Fruit fly (Drosophila melanogaster) whole organism, embryonic: ENCODE results near the gene Jhbp16.

Source experiments
- Atf-2 ChIP-seq: fragments of 200-800 bp; sonication (Bioruptor generic); optimal IDR thresholded peaks from 2 replicates; lab custom pipeline; 2016; ENCODE audit warnings: missing biosample characterization, missing genetic modification characterization
- C15 ChIP-seq: fragments of 200-800 bp; sonication (Bioruptor generic); IDR thresholded peaks from 3 replicates; pipeline ENCODE4 v1.3.6; 2022; ENCODE audit warnings: missing biosample characterization, missing genetic modification characterization
- CG13424 ChIP-seq: fragments of 200-800 bp; sonication (Bioruptor generic); optimal IDR thresholded peaks from 2 replicates; lab custom pipeline; 2019; ENCODE audit warnings: missing biosample characterization, mild to moderate bottlenecking, missing genetic modification characterization, moderate library complexity
- CG13894 ChIP-seq: fragments of 200-800 bp; sonication (Bioruptor generic); optimal IDR thresholded peaks from 3 replicates; lab custom pipeline; 2018; ENCODE audit warnings: missing biosample characterization, mild to moderate bottlenecking, missing genetic modification characterization, moderate library complexity
- CG18599 ChIP-seq: fragments of 200-800 bp; sonication (Bioruptor generic); optimal IDR thresholded peaks from 3 replicates; lab custom pipeline; 2017; ENCODE audit warnings: missing biosample characterization, missing genetic modification characterization, mild to moderate bottlenecking, moderate library complexity, missing genetic modification reagents
- Nf-YB ChIP-seq: fragments of 200-800 bp; sonication (Bioruptor generic); optimal IDR thresholded peaks from 3 replicates; lab custom pipeline; 2019; ENCODE audit warnings: missing biosample characterization, mild to moderate bottlenecking, missing genetic modification characterization, moderate library complexity
- Optix ChIP-seq: fragments of 200-800 bp; sonication (Bioruptor generic); IDR thresholded peaks from 3 replicates; pipeline ENCODE4 v1.3.6; 2022; ENCODE audit warnings: missing biosample characterization, missing genetic modification characterization
- Sox102F ChIP-seq: fragments of 200-800 bp; sonication (Bioruptor generic); optimal IDR thresholded peaks from 2 replicates; lab custom pipeline; 2018; ENCODE audit warnings: missing biosample characterization, mild to moderate bottlenecking, missing genetic modification characterization, moderate library complexity
- fu2 ChIP-seq: fragments of 200-800 bp; sonication (Bioruptor generic); optimal IDR thresholded peaks from 2 replicates; lab custom pipeline; 2016; ENCODE audit warnings: missing biosample characterization, missing genetic modification characterization
- ranshi ChIP-seq: fragments of 200-800 bp; sonication (Bioruptor generic); IDR thresholded peaks from 2 replicates; pipeline ENCODE4 v1.3.6; 2022; ENCODE audit warnings: missing biosample characterization, missing genetic modification characterization

dm6 chr3R:21619745-21620144 is 44.4 kb upstream of the Jhbp16 start:
- TF ChIP-seq Optix (no peak), CG18599 (GFP tag; lab: Kevin White, UChicago) (no peak), ranshi (GFP tag; lab: Robert Waterston, UW) (no peak), fu2 (GFP tag; lab: Kevin White, UChicago) (no peak), CG13894 (tag; lab: Kevin White, UChicago) (no peak), Sox102F (GFP tag; lab: Kevin White, UChicago) (no peak), C15 (GFP tag; lab: Robert Waterston, UW) (no peak), Nf-YB (GFP tag; lab: Kevin White, UChicago) (no peak), Atf-2 (no peak), CG13424 (tag; lab: Kevin White, UChicago) (no peak)
